Worm (Caenorhabditis elegans) whole organism, young adult: Measurements from ENCODE around the gene T24H10.4.

Experiments used
- B0336.3 ChIP-seq: fragments of 200-800 bp; sonication (Bioruptor generic); IDR thresholded peaks from 2 replicates; pipeline ENCODE4 v1.3.6; 2022; ENCODE audit warnings: missing genetic modification characterization, missing compliant biosample characterization
- C06A6.2 ChIP-seq: fragments of 200-800 bp; sonication (Bioruptor generic); conservative IDR thresholded peaks from 2 replicates; pipeline ENCODE4 v1.3.6; 2022; ENCODE audit warnings: missing genetic modification characterization, missing compliant biosample characterization
- F23B12.7 ChIP-seq: sonication (generic microtip); optimal IDR thresholded peaks from 2 replicates; lab custom pipeline; 2017; ENCODE audit warnings: missing genetic modification characterization, mild to moderate bottlenecking, missing compliant biosample characterization, antibody characterized with exemption, moderate library complexity; ENCODE audit not compliant: insufficient read depth
- F33H1.4 ChIP-seq: fragments of 200-800 bp; sonication (Bioruptor generic); IDR thresholded peaks from 2 replicates; pipeline ENCODE4 v1.3.6; 2022; ENCODE audit warnings: missing genetic modification reagents, missing genetic modification characterization, missing compliant biosample characterization
- F37B4.10 ChIP-seq: fragments of 200-800 bp; sonication (Bioruptor generic); IDR thresholded peaks from 2 replicates; pipeline ENCODE4 v1.3.6; 2022; ENCODE audit warnings: missing genetic modification characterization, missing compliant biosample characterization
- F39B2.1 ChIP-seq: fragments of 200-800 bp; sonication (Bioruptor generic); IDR thresholded peaks from 2 replicates; pipeline ENCODE4 v1.3.6; 2022; ENCODE audit warnings: missing genetic modification reagents, missing genetic modification characterization, missing compliant biosample characterization
- K11D2.4 ChIP-seq: fragments of 200-800 bp; sonication (Bioruptor generic); IDR thresholded peaks from 2 replicates; pipeline ENCODE4 v1.3.6; 2022; ENCODE audit warnings: missing genetic modification reagents, missing genetic modification characterization, missing compliant biosample characterization
- Y53F4B.3 ChIP-seq: fragments of 200-800 bp; sonication (Bioruptor generic); IDR thresholded peaks from 2 replicates; pipeline ENCODE4 v1.3.6; 2022; ENCODE audit warnings: missing genetic modification reagents, missing genetic modification characterization, missing compliant biosample characterization
- ZK185.1 ChIP-seq: sonication (generic microtip); optimal IDR thresholded peaks from 2 replicates; lab custom pipeline; 2016; ENCODE audit warnings: mild to moderate bottlenecking, missing genetic modification characterization, missing compliant biosample characterization; ENCODE audit not compliant: poor library complexity, severe bottlenecking
- atf-7 ChIP-seq: sonication (generic microtip); optimal IDR thresholded peaks from 2 replicates; lab custom pipeline; 2017; ENCODE audit warnings: mild to moderate bottlenecking, missing genetic modification characterization, missing compliant biosample characterization
- attf-3 ChIP-seq: fragments of 200-800 bp; sonication (Bioruptor generic); conservative IDR thresholded peaks from 2 replicates; pipeline ENCODE4 v1.3.6; 2022; ENCODE audit warnings: missing genetic modification reagents, missing genetic modification characterization, missing compliant biosample characterization
- attf-5 ChIP-seq: fragments of 200-800 bp; sonication (Bioruptor generic); optimal IDR thresholded peaks from 2 replicates; lab custom pipeline; 2018; ENCODE audit warnings: mild to moderate bottlenecking, missing genetic modification characterization, missing compliant biosample characterization
- bed-1 ChIP-seq: fragments of 200-800 bp; sonication (Bioruptor generic); IDR thresholded peaks from 2 replicates; pipeline ENCODE4 v1.3.6; 2022; ENCODE audit warnings: missing genetic modification reagents, missing genetic modification characterization, missing compliant biosample characterization
- cebp-1 ChIP-seq, 2 experiments: fragments of 200-800 bp in 1 of 2; sonication (Bioruptor generic) in 1 of 2; sonication (generic microtip) in 1 of 2; IDR thresholded peaks in 1 of 2; optimal IDR thresholded peaks in 1 of 2; 2 replicates each; pipeline versions ENCODE4 v1.3.6 to Lab custom; 2017 to 2022; ENCODE audit warnings: missing compliant biosample characterization in 2 of 2, missing genetic modification characterization in 2 of 2, mild to moderate bottlenecking in 1 of 2, missing genetic modification reagents in 1 of 2, moderate library complexity in 1 of 2
- cebp-2 ChIP-seq: fragments of 200-800 bp; sonication (Bioruptor generic); IDR thresholded peaks from 2 replicates; pipeline ENCODE4 v1.3.6; 2022; ENCODE audit warnings: missing genetic modification characterization, missing compliant biosample characterization
- ceh-40 ChIP-seq: fragments of 200-800 bp; sonication (Bioruptor generic); IDR thresholded peaks from 2 replicates; pipeline ENCODE4 v1.3.6; 2022; ENCODE audit warnings: missing genetic modification characterization, missing compliant biosample characterization
- dox-1 ChIP-seq: fragments of 200-800 bp; sonication (Bioruptor generic); IDR thresholded peaks from 2 replicates; pipeline ENCODE4 v1.3.6; 2022; ENCODE audit warnings: missing genetic modification reagents, missing genetic modification characterization, missing compliant biosample characterization
- efl-1 ChIP-seq: fragments of 150-350 bp; optimal IDR thresholded peaks from 2 replicates; lab custom pipeline; 2014; ENCODE audit warnings: missing biosample characterization, missing genetic modification reagents, missing genetic modification characterization
- egrh-3 ChIP-seq: fragments of 200-800 bp; sonication (Bioruptor generic); IDR thresholded peaks from 2 replicates; pipeline ENCODE4 v1.3.6; 2022; ENCODE audit warnings: missing genetic modification reagents, missing genetic modification characterization, missing compliant biosample characterization
- ekl-4 ChIP-seq: fragments of 200-800 bp; sonication (Bioruptor generic); IDR thresholded peaks from 2 replicates; pipeline ENCODE4 v1.3.6; 2022; ENCODE audit warnings: missing genetic modification reagents, missing genetic modification characterization, missing compliant biosample characterization
- gei-17 ChIP-seq: fragments of 200-800 bp; sonication (Bioruptor generic); optimal IDR thresholded peaks from 2 replicates; lab custom pipeline; 2018; ENCODE audit warnings: mild to moderate bottlenecking, missing genetic modification characterization, missing compliant biosample characterization
- him-1 ChIP-seq: sonication (generic microtip); optimal IDR thresholded peaks from 2 replicates; lab custom pipeline; 2016; ENCODE audit warnings: missing genotype, missing genetic modification reagents, missing genetic modification characterization, missing compliant biosample characterization
- hlh-12 ChIP-seq: sonication (generic microtip); optimal IDR thresholded peaks from 2 replicates; lab custom pipeline; 2016; ENCODE audit warnings: missing genetic modification characterization, missing compliant biosample characterization
- hsf-1 ChIP-seq: fragments of 200-800 bp; sonication (Bioruptor generic); IDR thresholded peaks from 2 replicates; pipeline ENCODE4 v1.3.6; 2022; ENCODE audit warnings: missing genetic modification reagents, missing genetic modification characterization, missing compliant biosample characterization
- lin-35 ChIP-seq, 3 experiments: fragments of 150-350 bp in 2 of 3; sonication (generic microtip) in 1 of 3; optimal IDR thresholded peaks; 2 replicates each; lab custom pipeline; 2014 to 2018; ENCODE audit warnings: missing biosample characterization in 3 of 3, missing genetic modification characterization in 3 of 3, missing genetic modification reagents in 3 of 3
- lin-40 ChIP-seq: sonication (generic microtip); optimal IDR thresholded peaks from 2 replicates; lab custom pipeline; 2016; ENCODE audit warnings: missing genetic modification characterization, mild to moderate bottlenecking, missing compliant biosample characterization, missing genotype, missing genetic modification reagents
- lin-54 ChIP-seq: fragments of 200-800 bp; sonication (Bioruptor generic); optimal IDR thresholded peaks from 2 replicates; lab custom pipeline; 2018; ENCODE audit warnings: mild to moderate bottlenecking, missing genetic modification characterization, missing compliant biosample characterization
- lir-1 ChIP-seq: fragments of 200-800 bp; sonication (Bioruptor generic); conservative IDR thresholded peaks from 2 replicates; pipeline ENCODE4 v1.3.6; 2022; ENCODE audit warnings: missing genetic modification reagents, missing genetic modification characterization, missing compliant biosample characterization
- madf-10 ChIP-seq: sonication (generic microtip); optimal IDR thresholded peaks from 2 replicates; lab custom pipeline; 2016; ENCODE audit warnings: mild to moderate bottlenecking, missing genetic modification characterization, missing compliant biosample characterization
- nhr-80 ChIP-seq: sonication (generic microtip); optimal IDR thresholded peaks from 2 replicates; lab custom pipeline; 2016; ENCODE audit warnings: missing genetic modification characterization, missing compliant biosample characterization
- pha-4 ChIP-seq: fragments of 150-350 bp; sonication (generic microtip); optimal IDR thresholded peaks from 2 replicates; lab custom pipeline; 2014; ENCODE audit warnings: missing biosample characterization, missing genetic modification reagents, missing genetic modification characterization
- rcor-1 ChIP-seq: fragments of 200-800 bp; sonication (Bioruptor generic); IDR thresholded peaks from 2 replicates; pipeline ENCODE4 v1.3.6; 2022; ENCODE audit warnings: missing genetic modification reagents, missing genetic modification characterization, missing compliant biosample characterization
- rec-8 ChIP-seq, 2 experiments: sonication (generic microtip); optimal IDR thresholded peaks; 2 replicates each; lab custom pipeline; 2016; ENCODE audit warnings: mild to moderate bottlenecking in 2 of 2, missing genetic modification characterization in 2 of 2, missing genetic modification reagents in 2 of 2, missing genotype in 2 of 2, missing biosample characterization in 1 of 2, missing compliant biosample characterization in 1 of 2, moderate library complexity in 1 of 2
- repo-1 ChIP-seq: sonication (generic microtip); optimal IDR thresholded peaks from 2 replicates; lab custom pipeline; 2017; ENCODE audit warnings: mild to moderate bottlenecking, missing genetic modification characterization, missing compliant biosample characterization
- snpc-1.3 ChIP-seq: sonication (generic microtip); optimal IDR thresholded peaks from 2 replicates; lab custom pipeline; 2017; ENCODE audit warnings: missing genetic modification characterization, mild to moderate bottlenecking, missing compliant biosample characterization, antibody characterized with exemption, moderate library complexity, missing genotype, missing genetic modification reagents; ENCODE audit not compliant: insufficient read depth
- snpc-4 ChIP-seq, 5 experiments: fragments of 150-350 bp in 1 of 5; sonication (generic microtip) in 4 of 5; optimal IDR thresholded peaks; 2 replicates each; lab custom pipeline; 2014 to 2018; ENCODE audit warnings: missing genetic modification characterization in 5 of 5, missing biosample characterization in 3 of 5, antibody characterized with exemption in 2 of 5, mild to moderate bottlenecking in 2 of 5, missing compliant biosample characterization in 2 of 5, missing genotype in 2 of 5, moderate library complexity in 2 of 5, missing genetic modification reagents in 1 of 5
- tbp1 ChIP-seq: fragments of 200-800 bp; sonication (Bioruptor generic); optimal IDR thresholded peaks from 2 replicates; lab custom pipeline; 2018; ENCODE audit warnings: mild to moderate bottlenecking, missing genetic modification characterization, missing compliant biosample characterization
- unc-62 ChIP-seq: fragments of 150-350 bp; optimal IDR thresholded peaks from 2 replicates; lab custom pipeline; 2014; ENCODE audit warnings: missing biosample characterization, missing genetic modification reagents, missing genetic modification characterization
- ztf-22 ChIP-seq: fragments of 200-800 bp; sonication (Bioruptor generic); optimal IDR thresholded peaks from 2 replicates; lab custom pipeline; 2018; ENCODE audit warnings: mild to moderate bottlenecking, missing genetic modification characterization, moderate library complexity, missing compliant biosample characterization
- ztf-25 ChIP-seq: fragments of 200-800 bp; sonication (Bioruptor generic); IDR thresholded peaks from 2 replicates; pipeline ENCODE4 v1.3.6; 2022; ENCODE audit warnings: missing genetic modification reagents, missing genetic modification characterization, missing compliant biosample characterization
- ztf-26 ChIP-seq: sonication (generic microtip); optimal IDR thresholded peaks from 2 replicates; lab custom pipeline; 2017; ENCODE audit warnings: missing genetic modification characterization, missing compliant biosample characterization

T24H10.4 gene

DNA sequence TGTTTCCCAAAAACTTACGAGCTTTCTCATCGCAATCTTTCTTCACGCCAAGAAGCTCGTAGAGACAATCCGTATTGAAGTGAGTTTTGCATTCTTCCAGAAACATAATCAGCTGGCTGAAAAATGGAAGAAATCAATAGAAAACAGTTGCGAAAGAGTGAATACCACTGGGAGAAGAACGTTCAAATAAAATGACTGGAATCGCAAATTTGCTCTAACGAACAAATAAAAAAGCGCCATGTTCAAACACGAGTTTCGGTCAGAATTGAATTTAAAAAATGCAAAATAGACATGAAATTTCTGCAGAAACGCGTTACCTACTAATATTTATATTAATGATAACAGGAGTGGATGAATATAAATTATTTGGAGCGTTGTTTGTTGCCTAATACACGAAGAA is 891 bp upstream of the T24H10.4 start, which contains the start of gene dnj-23:
Gene dnj-23, minus strand, starts transcription at position 158 of the 400 bp plus-strand sequence.
- TF ChIP-seq snpc-1.3 (tag; lab: Kevin White, UChicago) (no peak), lin-35 (GFP tag; optimal IDR thresholded peaks at IDR 0.05; lab: Kevin White, UChicago) (peak in 1 of 3 experiments; percentile 38), cebp-1 (GFP tag; IDR thresholded peaks at IDR 0.05; lab: Robert Waterston, UW) (peak; percentile 51; the same call in 1 of the 2 replicates), cebp-1 (tag; optimal IDR thresholded peaks at IDR 0.05; lab: Kevin White, UChicago) (peak; percentile 69), lin-54 (GFP tag; lab: Kevin White, UChicago) (peak; percentile 6), pha-4 (tag; lab: Kevin White, UChicago) (peak; percentile 5), efl-1 (peak; percentile 53), ekl-4 (GFP tag; lab: Robert Waterston, UW) (no peak)
- TF ChIP-seq, all 124 proteins: peak for 5

DNA sequence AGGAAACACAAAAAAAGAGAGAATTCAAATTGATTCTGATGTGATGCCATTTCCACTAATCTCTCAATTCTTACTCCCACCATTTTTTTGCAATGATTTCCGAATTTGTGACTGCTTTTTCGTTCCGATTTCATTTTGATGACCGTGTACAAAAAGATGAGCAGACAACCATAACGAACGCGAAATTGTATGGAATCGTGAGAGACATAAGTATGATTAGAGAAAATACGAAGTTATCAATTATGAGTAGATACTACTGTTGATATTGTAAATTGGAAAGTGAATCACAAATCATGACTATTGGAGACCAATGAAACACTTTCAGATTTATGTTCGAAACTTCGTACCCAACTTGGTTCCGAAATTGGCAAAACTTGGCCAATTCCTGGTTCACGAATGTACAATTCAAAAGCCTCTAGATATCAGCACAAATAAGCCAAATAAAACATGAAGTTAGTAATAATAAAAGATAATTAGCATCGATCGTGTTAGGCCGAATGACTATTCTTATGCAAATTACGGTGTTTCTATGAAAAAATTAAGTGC is 2.2 kb downstream of the T24H10.4 start:
- TF ChIP-seq cebp-1 (GFP tag; IDR thresholded peaks at IDR 0.05; lab: Robert Waterston, UW) (no peak), cebp-1 (tag; optimal IDR thresholded peaks at IDR 0.05; lab: Kevin White, UChicago) (peak; percentile 24), nhr-80 (peak; percentile 62), F39B2.1 (no peak)
- TF ChIP-seq, all 124 proteins: peak for 2

DNA sequence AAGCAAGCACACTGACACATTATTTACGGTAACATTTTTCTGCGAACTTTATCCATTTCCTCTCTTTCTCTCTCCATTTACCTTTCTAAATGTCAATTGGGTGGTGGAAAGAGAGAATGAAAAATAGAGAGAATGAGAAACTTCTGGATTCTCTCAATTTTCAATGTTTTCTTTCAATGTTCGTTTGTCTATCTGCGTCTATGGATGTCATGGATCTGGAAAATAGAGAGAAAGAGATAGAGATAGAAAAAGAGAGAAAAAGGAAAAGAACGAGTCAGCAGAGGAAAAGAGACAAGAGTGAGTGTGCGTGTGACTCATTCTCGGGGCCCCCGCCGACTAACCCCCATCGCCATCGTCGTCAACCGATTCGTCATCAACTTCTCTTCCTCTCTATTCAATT is 3.5 kb downstream of the T24H10.4 start, which contains the start of gene jun-1:
Gene jun-1, plus strand, starts transcription at position 307 of the 400 bp plus-strand sequence.
- TF ChIP-seq atf-7 (tag; lab: Kevin White, UChicago) (peak; percentile 20), ZK185.1 (tag; lab: Kevin White, UChicago) (peak; percentile 34), ceh-40 (GFP tag; lab: Robert Waterston, UW) (no peak), ztf-25 (no peak), efl-1 (no peak), bed-1 (GFP tag; lab: Robert Waterston, UW) (no peak), unc-62 (GFP tag; lab: Kevin White, UChicago) (peak; percentile 37), egrh-3 (GFP tag; lab: Robert Waterston, UW) (0 out of 2 replicates have a peak, but pooled peaks have one; percentile 20), C06A6.2 (GFP tag; lab: Robert Waterston, UW) (peak; percentile 54), K11D2.4 (peak; percentile 59), madf-10 (tag; lab: Kevin White, UChicago) (peak; percentile 41), attf-3 (GFP tag; lab: Robert Waterston, UW) (no peak), F23B12.7 (tag; lab: Kevin White, UChicago) (no peak), lin-54 (GFP tag; lab: Kevin White, UChicago) (peak; percentile 28), Y53F4B.3 (GFP tag; lab: Robert Waterston, UW) (no peak), cebp-2 (no peak), rcor-1 (GFP tag; lab: Robert Waterston, UW) (peak; percentile 49), hsf-1 (GFP tag; lab: Robert Waterston, UW) (0 out of 2 replicates have a peak, but pooled peaks have one; percentile 20), snpc-4 (GFP tag; optimal IDR thresholded peaks at IDR 0.05; lab: Kevin White, UChicago) (no peak), snpc-4 (tag; optimal IDR thresholded peaks at IDR 0.05; lab: Kevin White, UChicago) (peak in 3 of 4 experiments; percentile 3 to 36 (median 26)), repo-1 (no peak), ztf-22 (no peak), lin-40 (tag; lab: Kevin White, UChicago) (peak; percentile 89), tbp1 (GFP tag; lab: Kevin White, UChicago) (peak; percentile 21), gei-17 (peak; percentile 23), dox-1 (peak; percentile 66), F33H1.4 (GFP tag; lab: Robert Waterston, UW) (no peak), lir-1 (GFP tag; lab: Robert Waterston, UW) (no peak), lin-35 (GFP tag; optimal IDR thresholded peaks at IDR 0.05; lab: Kevin White, UChicago) (peak in 1 of 3 experiments; percentile 77), ztf-26 (peak; percentile 69), him-1 (tag; lab: Kevin White, UChicago) (no peak), hlh-12 (tag; lab: Kevin White, UChicago) (no peak), cebp-1 (GFP tag; IDR thresholded peaks at IDR 0.05; lab: Robert Waterston, UW) (no peak), cebp-1 (tag; optimal IDR thresholded peaks at IDR 0.05; lab: Kevin White, UChicago) (peak; percentile 78), B0336.3 (peak; percentile 24; the same call in 1 of the 2 replicates), F37B4.10 (GFP tag; lab: Robert Waterston, UW) (no peak), rec-8 (tag; optimal IDR thresholded peaks at IDR 0.05; lab: Kevin White, UChicago) (no peak), attf-5 (GFP tag; lab: Kevin White, UChicago) (peak; percentile 69)
